Worm (Caenorhabditis elegans) whole organism, L1 larva: ENCODE data around the gene pcp-1.
A peak's percentile ranks its signal among the peaks of the same experiment; 100 is the strongest.

Experiments
- C16A3.4 ChIP-seq: fragments of 150-350 bp; optimal IDR thresholded peaks from 2 replicates; lab custom pipeline; 2014; ENCODE audit warnings: missing biosample characterization, missing genetic modification characterization
- F16B12.6 ChIP-seq: fragments of 150-350 bp; optimal IDR thresholded peaks from 2 replicates; lab custom pipeline; 2014; ENCODE audit warnings: missing biosample characterization, missing genetic modification characterization
- ama-1 ChIP-seq: fragments of 150-350 bp; optimal IDR thresholded peaks from 2 replicates; lab custom pipeline; 2014
- blmp-1 ChIP-seq: fragments of 150-350 bp; optimal IDR thresholded peaks from 2 replicates; lab custom pipeline; 2014; ENCODE audit warnings: missing biosample characterization, missing genetic modification characterization
- ceh-82 ChIP-seq, 3 experiments: fragments of 150-350 bp in 1 of 3; sonication (generic microtip) in 2 of 3; optimal IDR thresholded peaks; 2 replicates each; lab custom pipeline; 2014 to 2017; ENCODE audit warnings: missing biosample characterization in 3 of 3, missing genetic modification characterization in 3 of 3
- ceh-88 ChIP-seq: fragments of 200-800 bp; sonication (Bioruptor generic); IDR thresholded peaks from 2 replicates; pipeline ENCODE4 v1.3.6; 2022; ENCODE audit warnings: missing genetic modification characterization, missing compliant biosample characterization
- ceh-90 ChIP-seq: sonication (generic microtip); optimal IDR thresholded peaks from 2 replicates; lab custom pipeline; 2016; ENCODE audit warnings: missing genetic modification characterization, missing compliant biosample characterization
- ces-1 ChIP-seq: fragments of 150-350 bp; optimal IDR thresholded peaks from 2 replicates; lab custom pipeline; 2014; ENCODE audit warnings: missing biosample characterization, missing genetic modification reagents, missing genetic modification characterization
- dpl-1 ChIP-seq, 3 experiments: fragments of 150-350 bp in 2 of 3; sonication (generic microtip) in 1 of 3; optimal IDR thresholded peaks; 2 replicates each; lab custom pipeline; 2014 to 2017; ENCODE audit warnings: missing biosample characterization in 3 of 3, missing genetic modification characterization in 3 of 3, missing genetic modification reagents in 3 of 3
- dsc-1 ChIP-seq: sonication (generic microtip); optimal IDR thresholded peaks from 2 replicates; lab custom pipeline; 2016; ENCODE audit warnings: mild to moderate bottlenecking, missing genetic modification characterization, missing compliant biosample characterization
- efl-1 ChIP-seq, 4 experiments: fragments of 150-350 bp; optimal IDR thresholded peaks in 3 of 4; peaks in 1 of 4; 1 replicate in 1 of 4; 2 replicates in 3 of 4; lab custom pipeline; 2014; ENCODE audit warnings: missing biosample characterization in 2 of 4, missing genetic modification characterization in 2 of 4, missing genetic modification reagents in 2 of 4
- fkh-8 ChIP-seq: sonication (generic microtip); optimal IDR thresholded peaks from 2 replicates; lab custom pipeline; 2016; ENCODE audit warnings: mild to moderate bottlenecking, missing genetic modification characterization, missing compliant biosample characterization
- grh-1 ChIP-seq: fragments of 200-800 bp; sonication (Bioruptor generic); IDR thresholded peaks from 2 replicates; pipeline ENCODE4 v1.3.6; 2022; ENCODE audit warnings: missing genetic modification reagents, missing genetic modification characterization, missing compliant biosample characterization
- hlh-4 ChIP-seq: sonication (generic microtip); optimal IDR thresholded peaks from 2 replicates; lab custom pipeline; 2016; ENCODE audit warnings: mild to moderate bottlenecking, missing genetic modification characterization, missing compliant biosample characterization
- irx-1 ChIP-seq: sonication (generic microtip); optimal IDR thresholded peaks from 2 replicates; lab custom pipeline; 2016; ENCODE audit warnings: missing genetic modification characterization, missing compliant biosample characterization
- isw-1 ChIP-seq: fragments of 200-800 bp; sonication (Bioruptor generic); IDR thresholded peaks from 2 replicates; pipeline ENCODE4 v1.3.6; 2022; ENCODE audit warnings: missing genetic modification characterization, missing compliant biosample characterization
- jun-1 ChIP-seq: fragments of 150-350 bp; optimal IDR thresholded peaks from 2 replicates; lab custom pipeline; 2014; ENCODE audit warnings: missing biosample characterization, missing genetic modification reagents, missing genetic modification characterization
- lin-13 ChIP-seq: fragments of 150-350 bp; optimal IDR thresholded peaks from 2 replicates; lab custom pipeline; 2014; ENCODE audit warnings: missing biosample characterization, missing genetic modification reagents, missing genetic modification characterization
- lin-14 ChIP-seq: fragments of 200-800 bp; sonication (Bioruptor generic); optimal IDR thresholded peaks from 2 replicates; lab custom pipeline; 2018; ENCODE audit warnings: mild to moderate bottlenecking, missing genetic modification characterization, moderate library complexity, missing compliant biosample characterization
- lin-15B ChIP-seq: fragments of 150-350 bp; sonication (generic microtip); optimal IDR thresholded peaks from 3 replicates; lab custom pipeline; 2014; ENCODE audit warnings: missing biosample characterization, missing genetic modification characterization
- lin-35 ChIP-seq, 2 experiments: fragments of 150-350 bp; optimal IDR thresholded peaks; 2 replicates each; lab custom pipeline; 2014; ENCODE audit warnings: missing biosample characterization in 2 of 2, missing genetic modification characterization in 2 of 2, missing genetic modification reagents in 2 of 2
- lin-39 ChIP-seq: fragments of 150-350 bp; optimal IDR thresholded peaks from 2 replicates; lab custom pipeline; 2014; ENCODE audit warnings: missing biosample characterization, missing genetic modification reagents, missing genetic modification characterization
- lsy-2 ChIP-seq, 2 experiments: fragments of 150-350 bp; optimal IDR thresholded peaks; 2 replicates each; lab custom pipeline; 2014; ENCODE audit warnings: missing biosample characterization in 2 of 2, missing genetic modification characterization in 2 of 2
- mab-9 ChIP-seq: fragments of 200-800 bp; sonication (Bioruptor generic); IDR thresholded peaks from 2 replicates; pipeline ENCODE4 v1.3.6; 2022; ENCODE audit warnings: missing genetic modification reagents, missing genetic modification characterization, missing compliant biosample characterization
- mdl-1 ChIP-seq, 2 experiments: fragments of 150-350 bp; optimal IDR thresholded peaks; 2 replicates each; lab custom pipeline; 2014 to 2017; ENCODE audit warnings: missing biosample characterization in 2 of 2, missing genetic modification characterization in 2 of 2, inconsistent platforms in 1 of 2
- mep-1 ChIP-seq: fragments of 150-350 bp; optimal IDR thresholded peaks from 2 replicates; lab custom pipeline; 2014; ENCODE audit warnings: missing biosample characterization, missing genetic modification characterization
- nhr-12 ChIP-seq: sonication (generic microtip); optimal IDR thresholded peaks from 2 replicates; lab custom pipeline; 2017; ENCODE audit warnings: missing biosample characterization, missing genetic modification characterization
- nhr-19 ChIP-seq: fragments of 200-800 bp; sonication (Bioruptor generic); conservative IDR thresholded peaks from 2 replicates; pipeline ENCODE4 v1.3.6; 2022; ENCODE audit warnings: missing genetic modification characterization, missing compliant biosample characterization
- nhr-20 ChIP-seq: sonication (generic microtip); optimal IDR thresholded peaks from 2 replicates; lab custom pipeline; 2016; ENCODE audit warnings: mild to moderate bottlenecking, missing genetic modification characterization, missing compliant biosample characterization
- nhr-47 ChIP-seq: sonication (generic microtip); optimal IDR thresholded peaks from 2 replicates; lab custom pipeline; 2016; ENCODE audit warnings: mild to moderate bottlenecking, missing genetic modification characterization, moderate library complexity, missing compliant biosample characterization
- nhr-71 ChIP-seq: sonication (generic microtip); optimal IDR thresholded peaks from 2 replicates; lab custom pipeline; 2016; ENCODE audit warnings: mild to moderate bottlenecking, missing genetic modification characterization, moderate library complexity, missing compliant biosample characterization
- nhr-77 ChIP-seq: fragments of 150-350 bp; optimal IDR thresholded peaks from 2 replicates; lab custom pipeline; 2014; ENCODE audit warnings: missing biosample characterization, missing genetic modification characterization
- nhr-85 ChIP-seq: sonication (generic microtip); peaks from one replicate; lab custom pipeline; 2016; ENCODE audit warnings: missing genetic modification characterization, inconsistent platforms, missing compliant biosample characterization
- nhr-90 ChIP-seq: sonication (generic microtip); optimal IDR thresholded peaks from 2 replicates; lab custom pipeline; 2016; ENCODE audit warnings: mild to moderate bottlenecking, missing genetic modification characterization, missing compliant biosample characterization; ENCODE audit not compliant: poor library complexity
- pag-3 ChIP-seq: sonication (generic microtip); optimal IDR thresholded peaks from 2 replicates; lab custom pipeline; 2017; ENCODE audit warnings: missing genetic modification characterization, mild to moderate bottlenecking, missing compliant biosample characterization, antibody characterized with exemption, borderline replicate concordance; ENCODE audit not compliant: insufficient read depth
- pax-3 ChIP-seq: fragments of 200-800 bp; sonication (Bioruptor generic); optimal IDR thresholded peaks from 2 replicates; lab custom pipeline; 2018; ENCODE audit warnings: mild to moderate bottlenecking, missing genetic modification characterization, moderate library complexity, missing compliant biosample characterization
- rnt-1 ChIP-seq: sonication (generic microtip); optimal IDR thresholded peaks from 2 replicates; lab custom pipeline; 2016; ENCODE audit warnings: mild to moderate bottlenecking, missing genetic modification characterization, moderate library complexity, missing compliant biosample characterization
- skn-1 ChIP-seq: fragments of 150-350 bp; optimal IDR thresholded peaks from 2 replicates; lab custom pipeline; 2014; ENCODE audit warnings: missing biosample characterization, missing genetic modification characterization
- snpc-4 ChIP-seq: fragments of 150-350 bp; optimal IDR thresholded peaks from 2 replicates; lab custom pipeline; 2014; ENCODE audit warnings: missing biosample characterization, missing genetic modification characterization
- snu-23 ChIP-seq: sonication (generic microtip); optimal IDR thresholded peaks from 2 replicates; lab custom pipeline; 2016; ENCODE audit warnings: missing genetic modification characterization, missing compliant biosample characterization
- swsn-7 ChIP-seq: sonication (generic microtip); optimal IDR thresholded peaks from 2 replicates; lab custom pipeline; 2016; ENCODE audit warnings: missing genetic modification characterization, missing compliant biosample characterization
- tbx-2 ChIP-seq: sonication (generic microtip); optimal IDR thresholded peaks from 2 replicates; lab custom pipeline; 2016; ENCODE audit warnings: missing genetic modification characterization, missing compliant biosample characterization
- unc-130 ChIP-seq: fragments of 150-350 bp; optimal IDR thresholded peaks from 2 replicates; lab custom pipeline; 2017; ENCODE audit warnings: missing biosample characterization, missing genetic modification characterization, inconsistent platforms
- unc-86 ChIP-seq: sonication (generic microtip); optimal IDR thresholded peaks from 2 replicates; lab custom pipeline; 2016; ENCODE audit warnings: missing genetic modification characterization, missing compliant biosample characterization
- xbp-1 ChIP-seq: sonication (generic microtip); optimal IDR thresholded peaks from 2 replicates; lab custom pipeline; 2016; ENCODE audit warnings: missing genetic modification characterization, missing compliant biosample characterization
- zip-4 ChIP-seq: fragments of 200-800 bp; sonication (Bioruptor generic); optimal IDR thresholded peaks from 2 replicates; lab custom pipeline; 2018; ENCODE audit warnings: mild to moderate bottlenecking, missing genetic modification characterization, moderate library complexity, missing compliant biosample characterization
- ztf-11 ChIP-seq, 2 experiments: sonication (generic microtip); optimal IDR thresholded peaks; 2 replicates each; lab custom pipeline; 2016 to 2017; ENCODE audit warnings: missing genetic modification characterization in 2 of 2, missing biosample characterization in 1 of 2, missing compliant biosample characterization in 1 of 2

The pcp-1 gene

ce11 chrIII:7770986-7771385 is 12.3 kb downstream of the pcp-1 start:
- TF ChIP-seq rnt-1 (tag; lab: Kevin White, UChicago) = peak; percentile 84
- peak; percentile 35 for TF ChIP-seq lin-39 (tag; lab: Kevin White, UChicago)
- peak; percentile 83 for TF ChIP-seq nhr-19 (GFP tag; lab: Robert Waterston, UW)
- TF ChIP-seq swsn-7 (tag; lab: Kevin White, UChicago) = peak; percentile 68
- peak; percentile 60 for TF ChIP-seq nhr-20 (tag; lab: Kevin White, UChicago)
- peak; percentile 81 to 88 for TF ChIP-seq lsy-2 (tag; optimal IDR thresholded peaks at IDR 0.05; lab: Kevin White, UChicago)
- TF ChIP-seq nhr-90 (tag; lab: Kevin White, UChicago) = peak; percentile 60
- TF ChIP-seq isw-1 (GFP tag; lab: Robert Waterston, UW) = peak; percentile 57
- peak; percentile 68 for TF ChIP-seq xbp-1 (tag; lab: Kevin White, UChicago)
- peak; percentile 67 for TF ChIP-seq mep-1 (tag; lab: Kevin White, UChicago)
- TF ChIP-seq mdl-1 (tag; optimal IDR thresholded peaks at IDR 0.05; lab: Kevin White, UChicago) = peak in 1 of 2 experiments; percentile 25
- TF ChIP-seq unc-86 (tag; lab: Kevin White, UChicago) = peak; percentile 35
- TF ChIP-seq lin-14 (GFP tag; lab: Kevin White, UChicago) = peak; percentile 40
- TF ChIP-seq lin-15B (tag; lab: Kevin White, UChicago) = peak; percentile 54
- peak; percentile 65 for TF ChIP-seq tbx-2
- TF ChIP-seq jun-1 (tag; lab: Kevin White, UChicago) = peak; percentile 14
- TF ChIP-seq nhr-47 (tag; lab: Kevin White, UChicago) = peak; percentile 72
- peak; percentile 60 to 70 (median 68) for TF ChIP-seq dpl-1 (GFP tag; optimal IDR thresholded peaks at IDR 0.05; lab: Kevin White, UChicago)
- TF ChIP-seq nhr-85 (tag; lab: Kevin White, UChicago) = peak; percentile 76
- TF ChIP-seq grh-1 (GFP tag; lab: Robert Waterston, UW) = peak; percentile 61; the same call in 1 of the 2 replicates
- peak; percentile 65 to 72 for TF ChIP-seq efl-1 (optimal IDR thresholded peaks at IDR 0.05; lab: Kevin White, UChicago)
- peak; percentile 63 to 97 for TF ChIP-seq efl-1 (GFP tag; optimal IDR thresholded peaks at IDR 0.05 in 1 of 2; lab: Kevin White, UChicago)
- peak; percentile 85 for TF ChIP-seq blmp-1
- TF ChIP-seq mab-9 (GFP tag; lab: Robert Waterston, UW) = peak; percentile 48; the same call in 1 of the 2 replicates
- TF ChIP-seq ceh-82 (tag; optimal IDR thresholded peaks at IDR 0.05; lab: Kevin White, UChicago) = peak; percentile 56 to 60 (median 56)
- TF ChIP-seq irx-1 = peak; percentile 9
- TF ChIP-seq nhr-71 (tag; lab: Kevin White, UChicago) = peak; percentile 74
- TF ChIP-seq lin-35 (GFP tag; optimal IDR thresholded peaks at IDR 0.05; lab: Kevin White, UChicago) = peak; percentile 64 to 75
- peak; percentile 54 for TF ChIP-seq skn-1 (tag; lab: Kevin White, UChicago)
- peak in 1 of 2 experiments; percentile 32 for TF ChIP-seq ztf-11 (tag; optimal IDR thresholded peaks at IDR 0.05; lab: Kevin White, UChicago)
- peak; percentile 11 for TF ChIP-seq fkh-8
- peak; percentile 67 for TF ChIP-seq F16B12.6 (tag; lab: Kevin White, UChicago)
- TF ChIP-seq C16A3.4 (tag; lab: Kevin White, UChicago) = peak; percentile 69
- TF ChIP-seq ceh-88 (GFP tag; lab: Robert Waterston, UW) = 0 out of 2 replicates have a peak, but pooled peaks have one; percentile 39
- TF ChIP-seq snu-23 = peak; percentile 74
- peak; percentile 54 for TF ChIP-seq dsc-1 (tag; lab: Kevin White, UChicago)

- TF ChIP-seq nhr-20 (tag; lab: Kevin White, UChicago) (no peak), efl-1 (optimal IDR thresholded peaks at IDR 0.05; lab: Kevin White, UChicago) (no peak), efl-1 (GFP tag; optimal IDR thresholded peaks at IDR 0.05 in 1 of 2; lab: Kevin White, UChicago) (peak in 1 of 2 experiments; percentile 89), snu-23 (no peak), nhr-77 (no peak), nhr-47 (tag; lab: Kevin White, UChicago) (no peak), lin-13 (no peak)
Observed at ce11 chrIII:7772901-7773300, 14.2 kb downstream of the pcp-1 start, which contains the start of the genes ZK686.6 and ZK686.1. Gene ZK686.6 (minus strand): TSS chrIII:7773001. Gene ZK686.1 (plus strand): TSS chrIII:7773134.

ce11 chrIII:7773791-7774190 is 15.1 kb downstream of the pcp-1 start:
- no peak for TF ChIP-seq rnt-1 (tag; lab: Kevin White, UChicago)
- TF ChIP-seq grh-1 (GFP tag; lab: Robert Waterston, UW) = no peak
- no peak for TF ChIP-seq ceh-90
- no peak for TF ChIP-seq nhr-47 (tag; lab: Kevin White, UChicago)
- no peak for TF ChIP-seq hlh-4 (tag; lab: Kevin White, UChicago)
- no peak for TF ChIP-seq ces-1 (GFP tag; lab: Kevin White, UChicago)
- TF ChIP-seq ama-1 = no peak
- TF ChIP-seq nhr-12 (tag; lab: Kevin White, UChicago) = no peak
- no peak for TF ChIP-seq lsy-2 (tag; optimal IDR thresholded peaks at IDR 0.05; lab: Kevin White, UChicago)
- TF ChIP-seq pax-3 = no peak
- no peak for TF ChIP-seq pag-3 (tag; lab: Kevin White, UChicago)
- no peak for TF ChIP-seq lin-13
- no peak for TF ChIP-seq unc-130 (tag; lab: Kevin White, UChicago)
- TF ChIP-seq tbx-2 = no peak
- no peak for TF ChIP-seq unc-86 (tag; lab: Kevin White, UChicago)
- TF ChIP-seq snpc-4 = no peak
- TF ChIP-seq nhr-19 (GFP tag; lab: Robert Waterston, UW) = no peak
- no peak for TF ChIP-seq ceh-82 (tag; optimal IDR thresholded peaks at IDR 0.05; lab: Kevin White, UChicago)
- no peak for TF ChIP-seq zip-4
